Fruit fly (Drosophila melanogaster) Kc167 (cell line): ENCODE measurements around the gene CG11771.

ENCODE experiments used
- Sin3A ChIP-seq: fragments of >200 bp; optimal IDR thresholded peaks from 2 replicates; lab custom pipeline; 2018; ENCODE audit warnings: missing external identifiers
- h ChIP-seq: fragments of >200 bp; optimal IDR thresholded peaks from 3 replicates; lab custom pipeline; 2018; ENCODE audit warnings: missing external identifiers
- insv ChIP-seq: fragments of >200 bp; optimal IDR thresholded peaks from 3 replicates; lab custom pipeline; 2018; ENCODE audit warnings: missing external identifiers
- psq ChIP-seq: fragments of >200 bp; optimal IDR thresholded peaks from 2 replicates; lab custom pipeline; 2017; ENCODE audit warnings: missing external identifiers

DNA sequence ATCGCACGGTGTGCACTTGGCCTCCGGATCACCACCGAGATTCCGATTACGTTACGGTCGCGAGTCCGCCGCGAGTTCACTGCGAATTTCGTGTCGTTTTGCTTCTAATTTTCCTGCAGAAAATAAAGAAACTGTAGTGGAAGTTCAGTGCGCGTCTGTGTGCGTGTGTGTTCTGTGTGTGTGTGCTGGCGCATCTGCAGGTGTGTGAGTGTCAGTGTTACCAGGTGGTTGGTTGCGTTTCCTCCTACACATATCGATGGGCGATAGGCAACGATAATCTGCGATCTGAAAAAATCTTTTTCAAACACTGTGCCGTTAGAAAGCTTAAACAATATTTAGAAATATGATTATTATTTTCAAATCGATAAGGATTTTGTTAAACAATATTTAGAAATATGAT lies 6.2 kb downstream of the CG11771 start, which contains the start of gene Osbp:
- TF ChIP-seq insv (lab: Kevin White, UChicago) (no peak), psq (lab: Kevin White, UChicago) (no peak), h (lab: Kevin White, UChicago) (no peak), Sin3A (no peak)
